Worm (Caenorhabditis elegans) whole organism, midembryonic: ENCODE data around the gene gmap-3.

Source experiments
- T22C8.4 ChIP-seq: fragments of 200-800 bp; sonication (Bioruptor generic); IDR thresholded peaks from 2 replicates; pipeline ENCODE4 v1.3.6; 2022; ENCODE audit warnings: missing genetic modification characterization, missing compliant biosample characterization
- klf-2 ChIP-seq: fragments of 200-800 bp; sonication (Bioruptor generic); conservative IDR thresholded peaks from 2 replicates; pipeline ENCODE4 v1.3.6; 2022; ENCODE audit warnings: missing genetic modification reagents, missing genetic modification characterization, missing compliant biosample characterization
- ref-1 ChIP-seq: fragments of 200-800 bp; sonication (Bioruptor generic); conservative IDR thresholded peaks from 2 replicates; pipeline ENCODE4 v1.3.6; 2022; ENCODE audit warnings: missing genetic modification reagents, missing genetic modification characterization, missing compliant biosample characterization

DNA sequence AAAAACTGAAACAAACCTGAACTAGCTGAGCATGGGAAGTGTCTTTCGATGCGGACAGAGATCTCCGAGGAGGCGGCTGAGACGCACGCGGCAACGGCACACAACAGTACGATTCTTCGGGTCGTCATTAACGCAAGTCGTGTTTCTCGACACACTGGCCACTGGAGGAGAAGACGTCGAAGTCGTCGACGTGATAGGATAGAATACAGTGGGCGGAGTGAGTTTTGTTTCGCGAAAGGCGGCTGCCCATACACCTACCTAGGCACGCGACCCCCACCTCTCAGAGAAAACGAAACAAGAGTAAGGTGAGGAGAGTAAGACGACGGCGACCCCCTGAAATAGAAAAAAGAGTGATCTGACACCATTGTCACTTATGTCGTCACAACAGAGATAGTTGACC, 6.0 kb downstream of the gmap-3 start, which contains the start of gene gmap-1:
- no peak for TF ChIP-seq ref-1
- no peak for TF ChIP-seq T22C8.4 (GFP tag; lab: Robert Waterston, UW)
- TF ChIP-seq klf-2 = no peak
